Worm (Caenorhabditis elegans) whole organism, young adult: ENCODE measurements around the gene T28D6.3.

Source experiments
- B0035.1 ChIP-seq: sonication (generic microtip); optimal IDR thresholded peaks from 2 replicates; lab custom pipeline; 2016; ENCODE audit warnings: missing genetic modification characterization, mild to moderate bottlenecking, missing compliant biosample characterization, missing genotype, missing genetic modification reagents
- B0261.1 ChIP-seq: sonication (generic microtip); optimal IDR thresholded peaks from 2 replicates; lab custom pipeline; 2016; ENCODE audit warnings: mild to moderate bottlenecking, missing genetic modification characterization, moderate library complexity, missing compliant biosample characterization
- C06A6.2 ChIP-seq: fragments of 200-800 bp; sonication (Bioruptor generic); conservative IDR thresholded peaks from 2 replicates; pipeline ENCODE4 v1.3.6; 2022; ENCODE audit warnings: missing genetic modification characterization, missing compliant biosample characterization
- C17E4.6 ChIP-seq: fragments of 200-800 bp; sonication (Bioruptor generic); IDR thresholded peaks from 2 replicates; pipeline ENCODE4 v1.3.6; 2022; ENCODE audit warnings: missing genetic modification reagents, missing genetic modification characterization, missing compliant biosample characterization
- F10E7.11 ChIP-seq: sonication (generic microtip); optimal IDR thresholded peaks from 2 replicates; lab custom pipeline; 2017; ENCODE audit warnings: mild to moderate bottlenecking, missing genetic modification characterization, moderate library complexity, missing compliant biosample characterization
- F39B2.1 ChIP-seq: fragments of 200-800 bp; sonication (Bioruptor generic); IDR thresholded peaks from 2 replicates; pipeline ENCODE4 v1.3.6; 2022; ENCODE audit warnings: missing genetic modification reagents, missing genetic modification characterization, missing compliant biosample characterization
- Y53G8AR.9 ChIP-seq: fragments of 200-800 bp; sonication (Bioruptor generic); conservative IDR thresholded peaks from 2 replicates; pipeline ENCODE4 v1.3.6; 2022; ENCODE audit warnings: missing genetic modification reagents, missing genetic modification characterization, missing compliant biosample characterization
- Y56A3A.18 ChIP-seq: fragments of 200-800 bp; sonication (Bioruptor generic); IDR thresholded peaks from 2 replicates; pipeline ENCODE4 v1.3.6; 2022; ENCODE audit warnings: missing genetic modification reagents, missing genetic modification characterization, missing compliant biosample characterization
- Y67H2A.10 ChIP-seq: fragments of 200-800 bp; sonication (Bioruptor generic); conservative IDR thresholded peaks from 2 replicates; pipeline ENCODE4 v1.3.6; 2022; ENCODE audit warnings: missing genetic modification reagents, missing genetic modification characterization, missing compliant biosample characterization
- ZK185.1 ChIP-seq: sonication (generic microtip); optimal IDR thresholded peaks from 2 replicates; lab custom pipeline; 2016; ENCODE audit warnings: mild to moderate bottlenecking, missing genetic modification characterization, missing compliant biosample characterization; ENCODE audit not compliant: poor library complexity, severe bottlenecking
- aptf-3 ChIP-seq: fragments of 200-800 bp; sonication (Bioruptor generic); IDR thresholded peaks from 2 replicates; pipeline ENCODE4 v1.3.6; 2022; ENCODE audit warnings: missing genetic modification characterization, missing compliant biosample characterization
- atf-7 ChIP-seq: sonication (generic microtip); optimal IDR thresholded peaks from 2 replicates; lab custom pipeline; 2017; ENCODE audit warnings: mild to moderate bottlenecking, missing genetic modification characterization, missing compliant biosample characterization
- athp-1 ChIP-seq: sonication (generic microtip); optimal IDR thresholded peaks from 2 replicates; lab custom pipeline; 2017; ENCODE audit warnings: mild to moderate bottlenecking, missing genetic modification characterization, missing compliant biosample characterization
- attf-3 ChIP-seq: fragments of 200-800 bp; sonication (Bioruptor generic); conservative IDR thresholded peaks from 2 replicates; pipeline ENCODE4 v1.3.6; 2022; ENCODE audit warnings: missing genetic modification reagents, missing genetic modification characterization, missing compliant biosample characterization
- ccch-3 ChIP-seq: fragments of 200-800 bp; sonication (Bioruptor generic); optimal IDR thresholded peaks from 2 replicates; lab custom pipeline; 2018; ENCODE audit warnings: mild to moderate bottlenecking, missing genetic modification characterization, missing compliant biosample characterization
- ceh-27 ChIP-seq: fragments of 200-800 bp; sonication (Bioruptor generic); optimal IDR thresholded peaks from 2 replicates; lab custom pipeline; 2018; ENCODE audit warnings: mild to moderate bottlenecking, missing genetic modification characterization, moderate library complexity, missing compliant biosample characterization
- ceh-58 ChIP-seq: fragments of 200-800 bp; sonication (Bioruptor generic); IDR thresholded peaks from 2 replicates; pipeline ENCODE4 v1.3.6; 2022; ENCODE audit warnings: missing genetic modification characterization, missing compliant biosample characterization
- ceh-91 ChIP-seq: fragments of 200-800 bp; sonication (Bioruptor generic); IDR thresholded peaks from 2 replicates; pipeline ENCODE4 v1.3.6; 2022; ENCODE audit warnings: missing genetic modification reagents, missing genetic modification characterization, missing compliant biosample characterization
- die-1 ChIP-seq: sonication (generic microtip); optimal IDR thresholded peaks from 2 replicates; lab custom pipeline; 2016; ENCODE audit warnings: missing genotype, mild to moderate bottlenecking, missing genetic modification characterization, missing compliant biosample characterization
- dox-1 ChIP-seq: fragments of 200-800 bp; sonication (Bioruptor generic); IDR thresholded peaks from 2 replicates; pipeline ENCODE4 v1.3.6; 2022; ENCODE audit warnings: missing genetic modification reagents, missing genetic modification characterization, missing compliant biosample characterization
- egl-44 ChIP-seq: fragments of 200-800 bp; sonication (Bioruptor generic); IDR thresholded peaks from 2 replicates; pipeline ENCODE4 v1.3.6; 2022; ENCODE audit warnings: missing genetic modification reagents, missing genetic modification characterization, missing compliant biosample characterization
- ets-4 ChIP-seq: fragments of 200-800 bp; sonication (Bioruptor generic); optimal IDR thresholded peaks from 2 replicates; lab custom pipeline; 2018; ENCODE audit warnings: mild to moderate bottlenecking, missing genetic modification characterization, missing compliant biosample characterization
- gei-17 ChIP-seq: fragments of 200-800 bp; sonication (Bioruptor generic); optimal IDR thresholded peaks from 2 replicates; lab custom pipeline; 2018; ENCODE audit warnings: mild to moderate bottlenecking, missing genetic modification characterization, missing compliant biosample characterization
- him-1 ChIP-seq: sonication (generic microtip); optimal IDR thresholded peaks from 2 replicates; lab custom pipeline; 2016; ENCODE audit warnings: missing genotype, missing genetic modification reagents, missing genetic modification characterization, missing compliant biosample characterization
- hlh-26 ChIP-seq: fragments of 200-800 bp; sonication (Bioruptor generic); conservative IDR thresholded peaks from 2 replicates; pipeline ENCODE4 v1.3.6; 2022; ENCODE audit warnings: missing genetic modification reagents, missing genetic modification characterization, missing compliant biosample characterization
- hsf-1 ChIP-seq: fragments of 200-800 bp; sonication (Bioruptor generic); IDR thresholded peaks from 2 replicates; pipeline ENCODE4 v1.3.6; 2022; ENCODE audit warnings: missing genetic modification reagents, missing genetic modification characterization, missing compliant biosample characterization
- lag-1 ChIP-seq: fragments of 200-800 bp; sonication (Bioruptor generic); IDR thresholded peaks from 2 replicates; pipeline ENCODE4 v1.3.6; 2022; ENCODE audit warnings: missing genetic modification reagents, missing genetic modification characterization, missing compliant biosample characterization
- let-607 ChIP-seq, 2 experiments: fragments of 200-800 bp in 1 of 2; sonication (Bioruptor generic) in 1 of 2; sonication (generic microtip) in 1 of 2; optimal IDR thresholded peaks; 2 replicates each; lab custom pipeline; 2016 to 2018; ENCODE audit warnings: mild to moderate bottlenecking in 2 of 2, missing compliant biosample characterization in 2 of 2, missing genetic modification characterization in 2 of 2, moderate library complexity in 2 of 2, missing genotype in 1 of 2
- lin-26 ChIP-seq: fragments of 200-800 bp; sonication (Bioruptor generic); IDR thresholded peaks from 2 replicates; pipeline ENCODE4 v1.3.6; 2022; ENCODE audit warnings: missing genetic modification reagents, missing genetic modification characterization, missing compliant biosample characterization
- lin-40 ChIP-seq: sonication (generic microtip); optimal IDR thresholded peaks from 2 replicates; lab custom pipeline; 2016; ENCODE audit warnings: missing genetic modification characterization, mild to moderate bottlenecking, missing compliant biosample characterization, missing genotype, missing genetic modification reagents
- lsy-27 ChIP-seq: sonication (generic microtip); optimal IDR thresholded peaks from 2 replicates; lab custom pipeline; 2017; ENCODE audit warnings: missing genetic modification characterization, mild to moderate bottlenecking, missing compliant biosample characterization, antibody characterized with exemption, missing genotype, borderline replicate concordance; ENCODE audit not compliant: insufficient read depth
- madf-10 ChIP-seq: sonication (generic microtip); optimal IDR thresholded peaks from 2 replicates; lab custom pipeline; 2016; ENCODE audit warnings: mild to moderate bottlenecking, missing genetic modification characterization, missing compliant biosample characterization
- mxl-1 ChIP-seq: sonication (generic microtip); optimal IDR thresholded peaks from 2 replicates; lab custom pipeline; 2016; ENCODE audit warnings: missing genetic modification characterization, missing compliant biosample characterization
- nfya-2 ChIP-seq: fragments of 200-800 bp; sonication (Bioruptor generic); IDR thresholded peaks from 2 replicates; pipeline ENCODE4 v1.3.6; 2022; ENCODE audit warnings: missing genetic modification reagents, missing genetic modification characterization, missing compliant biosample characterization
- nfyb-1 ChIP-seq: fragments of 200-800 bp; sonication (Bioruptor generic); IDR thresholded peaks from 2 replicates; pipeline ENCODE4 v1.3.6; 2022; ENCODE audit warnings: missing genetic modification reagents, missing genetic modification characterization, missing compliant biosample characterization
- nhr-179 ChIP-seq: sonication (generic microtip); optimal IDR thresholded peaks from 2 replicates; lab custom pipeline; 2016; ENCODE audit warnings: mild to moderate bottlenecking, missing genetic modification characterization, missing compliant biosample characterization
- nhr-90 ChIP-seq: sonication (generic microtip); optimal IDR thresholded peaks from 2 replicates; lab custom pipeline; 2016; ENCODE audit warnings: missing genotype, mild to moderate bottlenecking, missing genetic modification characterization, missing compliant biosample characterization
- pbrm-1 ChIP-seq: fragments of 200-800 bp; sonication (Bioruptor generic); IDR thresholded peaks from 2 replicates; pipeline ENCODE4 v1.3.6; 2022; ENCODE audit warnings: missing genetic modification reagents, missing genetic modification characterization, missing compliant biosample characterization
- rcor-1 ChIP-seq: fragments of 200-800 bp; sonication (Bioruptor generic); IDR thresholded peaks from 2 replicates; pipeline ENCODE4 v1.3.6; 2022; ENCODE audit warnings: missing genetic modification reagents, missing genetic modification characterization, missing compliant biosample characterization
- rpc-1 ChIP-seq, 2 experiments: fragments of 150-350 bp in 1 of 2; sonication (generic microtip) in 1 of 2; optimal IDR thresholded peaks; 2 replicates each; lab custom pipeline; 2014 to 2018; ENCODE audit warnings: missing biosample characterization in 1 of 2, missing genetic modification characterization in 1 of 2, missing genetic modification reagents in 1 of 2, missing genotype in 1 of 2
- sdz-38 ChIP-seq: sonication (generic microtip); optimal IDR thresholded peaks from 2 replicates; lab custom pipeline; 2016; ENCODE audit warnings: missing genotype, missing genetic modification characterization, missing compliant biosample characterization
- sea-2 ChIP-seq: fragments of 200-800 bp; sonication (Bioruptor generic); IDR thresholded peaks from 2 replicates; pipeline ENCODE4 v1.3.6; 2022; ENCODE audit warnings: missing genetic modification characterization, missing compliant biosample characterization
- sptf-2 ChIP-seq: fragments of 200-800 bp; sonication (Bioruptor generic); optimal IDR thresholded peaks from 2 replicates; lab custom pipeline; 2018; ENCODE audit warnings: mild to moderate bottlenecking, missing genetic modification characterization, missing compliant biosample characterization
- tlf-1 ChIP-seq: fragments of 200-800 bp; sonication (Bioruptor generic); optimal IDR thresholded peaks from 2 replicates; lab custom pipeline; 2018; ENCODE audit warnings: mild to moderate bottlenecking, missing genetic modification characterization, missing compliant biosample characterization
- unc-130 ChIP-seq: sonication (generic microtip); optimal IDR thresholded peaks from 2 replicates; lab custom pipeline; 2016; ENCODE audit warnings: missing genetic modification reagents, missing genetic modification characterization, missing compliant biosample characterization
- zfh-2 ChIP-seq: fragments of 200-800 bp; sonication (Bioruptor generic); conservative IDR thresholded peaks from 2 replicates; pipeline ENCODE4 v1.3.6; 2022; ENCODE audit warnings: missing genetic modification reagents, missing genetic modification characterization, missing compliant biosample characterization
- ztf-18 ChIP-seq: sonication (generic microtip); optimal IDR thresholded peaks from 2 replicates; lab custom pipeline; 2016; ENCODE audit warnings: missing genotype, mild to moderate bottlenecking, missing genetic modification characterization, missing compliant biosample characterization
- ztf-28 ChIP-seq: fragments of 200-800 bp; sonication (Bioruptor generic); IDR thresholded peaks from 2 replicates; pipeline ENCODE4 v1.3.6; 2022; ENCODE audit warnings: missing genetic modification reagents, missing genetic modification characterization, missing compliant biosample characterization
- ztf-6 ChIP-seq: fragments of 200-800 bp; sonication (Bioruptor generic); IDR thresholded peaks from 2 replicates; pipeline ENCODE4 v1.3.6; 2022; ENCODE audit warnings: missing genetic modification reagents, missing genetic modification characterization, missing compliant biosample characterization

The T28D6.3 gene

ce11 chrIII:11371236-11371635, 4.7 kb downstream of the T28D6.3 start (continued):
- TF ChIP-seq nhr-90 (peak; percentile 83), tlf-1 (GFP tag; lab: Kevin White, UChicago) (peak; percentile 23), athp-1 (peak; percentile 76), Y56A3A.18 (GFP tag; lab: Robert Waterston, UW) (peak; percentile 72; the same call in 1 of the 2 replicates), F39B2.1 (GFP tag; lab: Robert Waterston, UW) (no peak), ZK185.1 (no peak), zfh-2 (peak; percentile 58), Y67H2A.10 (GFP tag; lab: Robert Waterston, UW) (no peak), ceh-58 (GFP tag; lab: Robert Waterston, UW) (no peak), lsy-27 (no peak), C17E4.6 (GFP tag; lab: Robert Waterston, UW) (no peak), pbrm-1 (GFP tag; lab: Robert Waterston, UW) (peak; percentile 56; the same call in 1 of the 2 replicates), rcor-1 (GFP tag; lab: Robert Waterston, UW) (peak; percentile 72), B0035.1 (tag; lab: Kevin White, UChicago) (peak; percentile 44), ets-4 (GFP tag; lab: Kevin White, UChicago) (no peak), nfya-2 (GFP tag; lab: Robert Waterston, UW) (no peak), ceh-91 (GFP tag; lab: Robert Waterston, UW) (no peak), madf-10 (tag; lab: Kevin White, UChicago) (peak; percentile 74), nfyb-1 (GFP tag; lab: Robert Waterston, UW) (peak; percentile 90), sdz-38 (tag; lab: Kevin White, UChicago) (no peak), egl-44 (GFP tag; lab: Robert Waterston, UW) (no peak), Y53G8AR.9 (GFP tag; lab: Robert Waterston, UW) (no peak), atf-7 (tag; lab: Kevin White, UChicago) (no peak), aptf-3 (no peak), ceh-27 (GFP tag; lab: Kevin White, UChicago) (peak; percentile 75), hsf-1 (GFP tag; lab: Robert Waterston, UW) (no peak), C06A6.2 (GFP tag; lab: Robert Waterston, UW) (0 out of 2 replicates have a peak, but pooled peaks have one; percentile 43), let-607 (tag; optimal IDR thresholded peaks at IDR 0.05; lab: Kevin White, UChicago) (peak; percentile 32 to 46), sea-2 (no peak), die-1 (tag; lab: Kevin White, UChicago) (peak; percentile 74), ccch-3 (GFP tag; lab: Kevin White, UChicago) (peak; percentile 57), lag-1 (GFP tag; lab: Robert Waterston, UW) (no peak), rpc-1 (optimal IDR thresholded peaks at IDR 0.05; lab: Kevin White, UChicago) (peak; percentile 78), rpc-1 (tag; optimal IDR thresholded peaks at IDR 0.05; lab: Kevin White, UChicago) (peak; percentile 86), B0261.1 (peak; percentile 87), ztf-28 (GFP tag; lab: Robert Waterston, UW) (no peak), sptf-2 (GFP tag; lab: Kevin White, UChicago) (no peak), ztf-6 (GFP tag; lab: Robert Waterston, UW) (no peak), him-1 (tag; lab: Kevin White, UChicago) (peak; percentile 77), unc-130 (GFP tag; lab: Kevin White, UChicago) (peak; percentile 21), gei-17 (peak; percentile 21), hlh-26 (GFP tag; lab: Robert Waterston, UW) (no peak), F10E7.11 (tag; lab: Kevin White, UChicago) (peak; percentile 50), dox-1 (GFP tag; lab: Robert Waterston, UW) (peak; percentile 76), nhr-179 (tag; lab: Kevin White, UChicago) (no peak), ztf-18 (tag; lab: Kevin White, UChicago) (peak; percentile 64), attf-3 (0 out of 2 replicates have a peak, but pooled peaks have one; percentile 35), lin-26 (GFP tag; lab: Robert Waterston, UW) (peak; percentile 94), mxl-1 (tag; lab: Kevin White, UChicago) (peak; percentile 80), lin-40 (tag; lab: Kevin White, UChicago) (peak; percentile 58)
